Worm (Caenorhabditis elegans) whole organism, early embryonic: ENCODE measurements around the gene F15A4.2.
"Not testable (repeated sequence)": the region's sequence is repeated elsewhere in the genome, so short reads cannot be mapped to it uniquely, and the experiment has no call there.

Experiments
- B0310.2 ChIP-seq: sonication (generic microtip); optimal IDR thresholded peaks from 2 replicates; lab custom pipeline; 2016; ENCODE audit warnings: mild to moderate bottlenecking, missing genetic modification characterization, missing compliant biosample characterization
- F13C5.2 ChIP-seq: sonication (generic microtip); optimal IDR thresholded peaks from 2 replicates; lab custom pipeline; 2017; ENCODE audit warnings: mild to moderate bottlenecking, missing genetic modification characterization, inconsistent platforms, missing compliant biosample characterization
- aly-1 ChIP-seq: sonication (generic microtip); optimal IDR thresholded peaks from 2 replicates; lab custom pipeline; 2016; ENCODE audit warnings: missing genetic modification characterization, missing compliant biosample characterization
- ama-1 ChIP-seq: fragments of 150-350 bp; optimal IDR thresholded peaks from 2 replicates; lab custom pipeline; 2014
- ceh-13 ChIP-seq: fragments of 200-800 bp; sonication (Bioruptor generic); optimal IDR thresholded peaks from 2 replicates; lab custom pipeline; 2018; ENCODE audit warnings: mild to moderate bottlenecking, missing genetic modification characterization, missing compliant biosample characterization
- ceh-36 ChIP-seq: sonication (generic microtip); optimal IDR thresholded peaks from 2 replicates; lab custom pipeline; 2016; ENCODE audit warnings: missing genetic modification characterization, inconsistent platforms, missing compliant biosample characterization
- ets-7 ChIP-seq: sonication (generic microtip); optimal IDR thresholded peaks from 2 replicates; lab custom pipeline; 2016; ENCODE audit warnings: missing genotype, missing genetic modification characterization, missing compliant biosample characterization
- flt-1 ChIP-seq: fragments of 200-800 bp; sonication (Bioruptor generic); IDR thresholded peaks from 2 replicates; pipeline ENCODE4 v1.3.6; 2022; ENCODE audit warnings: missing genetic modification characterization, missing compliant biosample characterization
- hmbx-1 ChIP-seq: sonication (generic microtip); optimal IDR thresholded peaks from 2 replicates; lab custom pipeline; 2016; ENCODE audit warnings: mild to moderate bottlenecking, missing genetic modification characterization, missing compliant biosample characterization
- hmg-4 ChIP-seq: fragments of 200-800 bp; sonication (Bioruptor generic); optimal IDR thresholded peaks from 2 replicates; lab custom pipeline; 2018; ENCODE audit warnings: mild to moderate bottlenecking, missing genetic modification characterization, missing compliant biosample characterization
- hnd-1 ChIP-seq: sonication (generic microtip); optimal IDR thresholded peaks from 2 replicates; lab custom pipeline; 2016; ENCODE audit warnings: missing genetic modification characterization, missing compliant biosample characterization
- pes-1 ChIP-seq: fragments of 200-800 bp; sonication (Bioruptor generic); IDR thresholded peaks from 2 replicates; pipeline ENCODE4 v1.3.6; 2022; ENCODE audit warnings: missing genetic modification reagents, missing genetic modification characterization, missing compliant biosample characterization
- scrt-1 ChIP-seq: fragments of 200-800 bp; sonication (Bioruptor generic); IDR thresholded peaks from 2 replicates; pipeline ENCODE4 v1.3.6; 2022; ENCODE audit warnings: missing genetic modification characterization, missing compliant biosample characterization
- sea-1 ChIP-seq: fragments of 200-800 bp; sonication (Bioruptor generic); conservative IDR thresholded peaks from 2 replicates; pipeline ENCODE4 v1.3.6; 2022; ENCODE audit warnings: missing genetic modification characterization, missing compliant biosample characterization
- tbx-11 ChIP-seq: fragments of 200-800 bp; sonication (Bioruptor generic); IDR thresholded peaks from 2 replicates; pipeline ENCODE4 v1.3.6; 2022; ENCODE audit warnings: missing genetic modification characterization, missing compliant biosample characterization
- tbx-37 ChIP-seq: fragments of 200-800 bp; sonication (Bioruptor generic); conservative IDR thresholded peaks from 2 replicates; pipeline ENCODE4 v1.3.6; 2022; ENCODE audit warnings: missing genetic modification reagents, missing genetic modification characterization, missing compliant biosample characterization
- tra-4 ChIP-seq: sonication (generic microtip); optimal IDR thresholded peaks from 2 replicates; lab custom pipeline; 2017; ENCODE audit warnings: missing genetic modification characterization, missing compliant biosample characterization

The F15A4.2 gene

DNA sequence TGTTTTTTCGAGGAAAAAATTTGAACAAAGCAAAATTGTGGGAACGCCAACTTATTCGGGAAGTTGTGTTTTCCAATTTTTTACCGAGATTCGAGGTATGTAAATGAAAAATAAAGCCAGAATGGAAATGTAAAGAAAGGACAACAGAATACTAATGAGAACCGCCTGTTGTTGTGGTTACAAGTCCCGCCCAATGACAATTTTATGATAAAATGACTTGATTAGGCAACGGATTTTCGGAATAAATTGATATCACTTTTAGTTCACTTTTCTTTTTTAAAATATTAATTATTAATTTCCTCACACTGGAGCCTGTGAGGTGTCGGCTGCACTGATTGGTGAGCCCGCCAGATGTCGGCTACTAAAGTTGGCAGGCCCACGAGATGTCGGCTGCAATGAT, 30.0 kb upstream of the F15A4.2 start, which contains the start of gene dct-12:
dct-12 (minus strand) TSS at position 101 of the 400 bp plus-strand sequence.
- no peak for TF ChIP-seq hmg-4 (GFP tag; lab: Kevin White, UChicago)
- TF ChIP-seq pes-1 (GFP tag; lab: Robert Waterston, UW), result no peak
- no peak for TF ChIP-seq F13C5.2 (tag; lab: Kevin White, UChicago)
- no peak for TF ChIP-seq ceh-36 (tag; lab: Kevin White, UChicago)
- TF ChIP-seq tbx-11 (GFP tag; lab: Robert Waterston, UW), result no peak
- TF ChIP-seq ets-7 (tag; lab: Kevin White, UChicago), result no peak
- no peak for TF ChIP-seq hnd-1 (tag; lab: Kevin White, UChicago)
- no peak for TF ChIP-seq scrt-1 (GFP tag; lab: Robert Waterston, UW)
- no peak for TF ChIP-seq tra-4 (tag; lab: Kevin White, UChicago)
- TF ChIP-seq ama-1 (lab: Kevin White, UChicago), result no peak
- TF ChIP-seq hmbx-1 (tag; lab: Kevin White, UChicago), result no peak
- TF ChIP-seq B0310.2, result no peak
- TF ChIP-seq flt-1 (GFP tag; lab: Robert Waterston, UW), result no peak
- TF ChIP-seq ceh-13 (GFP tag; lab: Kevin White, UChicago), result no peak

- no peak for TF ChIP-seq sea-1
- TF ChIP-seq hnd-1 (tag; lab: Kevin White, UChicago), result no peak
- TF ChIP-seq aly-1 (tag; lab: Kevin White, UChicago), result no peak
- TF ChIP-seq pes-1 (GFP tag; lab: Robert Waterston, UW), result no peak
These were observed 27.0 kb upstream of the F15A4.2 start for ce11 chrII:12435202-12435872.

DNA sequence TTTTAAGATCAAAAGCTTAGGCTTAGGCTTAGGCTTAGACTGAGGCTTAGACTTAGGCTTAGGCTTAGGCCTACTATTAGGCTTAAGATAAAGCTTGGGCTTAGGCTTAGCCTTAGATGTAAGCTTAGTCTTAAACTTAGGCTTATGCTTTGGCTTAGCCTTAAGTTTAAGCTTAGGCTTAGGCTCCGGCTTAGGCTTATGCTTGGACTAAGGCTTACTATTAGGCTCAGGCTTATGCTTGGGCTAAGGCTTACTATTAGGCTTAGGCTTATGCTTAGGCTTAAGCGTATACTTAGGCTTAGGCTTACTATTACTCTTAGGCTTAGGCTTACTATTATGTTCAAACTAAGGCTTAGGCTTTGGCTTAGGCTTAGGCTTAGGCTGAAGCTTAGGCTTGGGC, 25.6 kb upstream of the F15A4.2 start:
- TF ChIP-seq ceh-36 (tag; lab: Kevin White, UChicago) (peak; percentile 82), B0310.2 (no peak)

ce11 chrII:12438441-12438840, 23.9 kb upstream of the F15A4.2 start, which contains the start of gene Y57A10C.9:
TSS of gene Y57A10C.9 (minus strand) at chrII:12438541.
- TF ChIP-seq ets-7 (tag; lab: Kevin White, UChicago) (no peak), B0310.2 (no peak), tbx-11 (GFP tag; lab: Robert Waterston, UW) (no peak), sea-1 (no peak), hnd-1 (tag; lab: Kevin White, UChicago) (no peak), hmg-4 (GFP tag; lab: Kevin White, UChicago) (no peak), pes-1 (GFP tag; lab: Robert Waterston, UW) (no peak)

DNA sequence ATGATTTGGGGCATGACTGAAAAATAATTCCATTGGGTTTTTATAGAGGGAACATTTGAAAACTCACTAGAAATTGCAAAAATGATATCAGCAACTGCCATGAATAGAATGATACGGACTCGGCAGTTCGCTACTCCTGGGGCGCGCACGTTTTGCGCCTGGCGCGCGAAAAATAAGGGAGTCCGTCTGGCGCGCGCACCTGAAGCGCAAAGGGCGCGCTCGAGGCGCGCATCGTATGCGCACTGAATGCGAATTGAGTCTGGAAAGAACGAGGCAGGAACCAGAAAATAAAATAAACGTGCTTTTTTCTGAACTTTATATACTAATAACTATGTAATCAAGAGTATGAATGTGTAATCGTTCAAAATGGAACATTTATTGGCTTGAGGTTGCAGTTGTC, 21.2 kb upstream of the F15A4.2 start, which contains the start of gene Y57A10C.10:
Y57A10C.10 (minus strand) TSS at position 101 of the 400 bp plus-strand sequence.
- not testable (repeated sequence) for TF ChIP-seq tbx-37, pes-1, tbx-11 (GFP tag; lab: Robert Waterston, UW)

- TF ChIP-seq B0310.2 (no peak), ceh-13 (GFP tag; lab: Kevin White, UChicago) (no peak)
These were observed 17.5 kb upstream of the F15A4.2 start, which contains the start of the genes W05H5.1 and pitr-6 for ce11 chrII:12444679-12445376. TSS of gene W05H5.1 (minus strand) at chrII:12444779. TSS of gene pitr-6 (plus strand) at chrII:12445326.

DNA sequence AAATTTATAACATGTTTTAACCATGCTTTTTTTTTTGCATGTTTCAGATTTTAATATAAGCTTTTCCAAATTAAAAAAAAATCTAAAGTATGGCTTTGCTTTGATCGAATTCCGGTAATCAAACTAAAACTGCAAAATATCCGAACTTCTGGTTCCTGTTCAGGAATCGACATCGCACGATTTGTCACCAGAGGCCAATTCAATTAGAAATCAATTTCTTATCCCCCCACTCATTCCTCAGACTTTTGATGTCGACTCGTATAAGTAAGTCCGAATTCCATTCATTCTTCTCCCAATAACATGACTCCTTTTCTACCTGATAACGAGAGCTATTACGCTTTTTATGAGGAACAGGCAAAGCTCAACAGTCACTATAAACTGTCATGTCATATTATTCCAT, 14.1 kb upstream of the F15A4.2 start, which contains the start of gene srh-27:
srh-27 (plus strand) TSS at position 301 of the 400 bp plus-strand sequence.
- no peak for TF ChIP-seq ets-7 (tag; lab: Kevin White, UChicago)
- TF ChIP-seq F13C5.2 (tag; lab: Kevin White, UChicago), result no peak

DNA sequence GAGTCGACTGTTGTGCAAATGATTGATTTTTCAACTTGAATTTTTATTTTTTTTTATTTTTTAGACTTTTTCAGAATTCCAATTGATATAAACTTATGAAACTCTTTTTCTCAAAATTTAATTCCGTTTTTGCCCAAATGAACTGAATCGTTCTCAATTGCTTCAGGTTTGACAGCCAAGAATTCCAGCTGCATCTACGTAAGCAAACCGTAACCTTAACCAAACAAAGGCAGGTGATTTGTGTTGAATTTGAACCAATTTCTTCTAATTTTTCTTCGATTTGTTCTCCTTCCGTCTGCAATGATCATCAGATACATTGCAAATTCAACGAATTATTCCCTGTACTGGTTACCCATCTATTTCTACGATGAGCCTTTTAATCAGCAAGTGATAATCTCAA, 12.5 kb upstream of the F15A4.2 start, which contains the start of gene sre-34:
sre-34 (plus strand) TSS at position 301 of the 400 bp plus-strand sequence.
- no peak for TF ChIP-seq hmbx-1 (tag; lab: Kevin White, UChicago)

DNA sequence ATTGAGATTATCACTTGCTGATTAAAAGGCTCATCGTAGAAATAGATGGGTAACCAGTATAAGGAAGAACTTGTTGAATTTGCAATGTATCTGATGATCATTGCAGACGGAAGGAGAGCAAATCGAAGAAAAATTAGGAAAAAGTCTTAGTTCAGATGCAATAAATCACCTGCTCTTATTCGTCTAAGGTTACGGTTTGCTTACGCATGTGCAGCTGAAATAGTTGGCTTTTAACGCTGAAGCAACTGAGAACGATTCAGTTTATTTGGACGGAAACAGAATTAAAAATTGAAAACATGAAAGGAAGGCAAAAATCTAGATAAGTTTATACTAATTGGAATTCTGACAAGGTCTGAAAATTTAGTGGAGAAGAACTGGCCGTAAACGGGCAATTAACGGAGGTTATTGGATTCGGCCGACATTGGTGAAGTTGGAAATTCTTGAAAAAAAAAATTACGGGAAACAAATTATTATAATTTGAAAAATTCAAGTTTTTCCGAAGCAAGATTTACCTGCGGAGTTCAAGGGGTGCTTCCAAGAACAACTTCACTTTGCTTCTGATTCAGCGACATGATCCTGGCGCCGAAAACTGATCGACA, 9.5 kb upstream of the F15A4.2 start, which contains the start of the genes sre-35 and sre-33:
sre-35 (minus strand) TSS at position 101 of the 599 bp plus-strand sequence.
sre-33 (plus strand) TSS at position 549 of the 599 bp plus-strand sequence.
- no peak for TF ChIP-seq F13C5.2 (tag; lab: Kevin White, UChicago)
